Worm (Caenorhabditis elegans): ENCODE results near the gene C55C3.1.

DNA sequence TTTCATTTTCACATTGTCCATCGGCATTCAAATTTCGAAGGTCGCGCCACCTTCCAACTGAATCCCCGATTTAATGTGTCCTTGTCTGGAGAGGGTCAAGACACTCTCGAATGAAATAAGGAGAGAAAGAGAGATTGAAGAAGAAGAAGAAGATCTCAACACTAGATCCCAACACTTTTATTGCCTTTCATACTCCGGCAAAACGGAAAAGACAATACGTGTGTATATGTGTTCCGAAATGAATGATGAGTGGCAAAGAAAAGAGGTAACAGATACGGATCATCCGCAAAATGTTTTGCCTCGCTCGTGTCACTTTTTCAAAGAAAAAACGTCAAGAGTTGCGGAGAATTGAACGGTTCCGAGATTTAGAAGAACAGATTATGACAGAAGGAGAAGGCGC lies 8.5 kb upstream of the C55C3.1 start:
- TF ChIP-seq flt-1 (GFP tag; IDR thresholded peaks at IDR 0.05) (no peak), hmg-4 (GFP tag; optimal IDR thresholded peaks at IDR 0.05) (no peak), ama-1 (optimal IDR thresholded peaks at IDR 0.05) (no peak), pes-1 (GFP tag; IDR thresholded peaks at IDR 0.05) (no peak), aly-1 (tag; optimal IDR thresholded peaks at IDR 0.05) (no peak), F13C5.2 (tag; optimal IDR thresholded peaks at IDR 0.05) (no peak), scrt-1 (GFP tag; IDR thresholded peaks at IDR 0.05) (no peak), tra-4 (tag; optimal IDR thresholded peaks at IDR 0.05) (no peak), ceh-13 (GFP tag; optimal IDR thresholded peaks at IDR 0.05) (no peak)
